Worm (Caenorhabditis elegans) whole organism, L4/young adult: ENCODE measurements around the gene C04E6.4.

Source experiments
- W03F9.2 ChIP-seq: fragments of 150-350 bp; optimal IDR thresholded peaks from 2 replicates; lab custom pipeline; 2014; ENCODE audit warnings: missing biosample characterization, missing genetic modification characterization
- dao-5 ChIP-seq: sonication (generic microtip); optimal IDR thresholded peaks from 2 replicates; lab custom pipeline; 2016; ENCODE audit warnings: missing genotype, missing genetic modification characterization, moderate library complexity, missing compliant biosample characterization

DNA sequence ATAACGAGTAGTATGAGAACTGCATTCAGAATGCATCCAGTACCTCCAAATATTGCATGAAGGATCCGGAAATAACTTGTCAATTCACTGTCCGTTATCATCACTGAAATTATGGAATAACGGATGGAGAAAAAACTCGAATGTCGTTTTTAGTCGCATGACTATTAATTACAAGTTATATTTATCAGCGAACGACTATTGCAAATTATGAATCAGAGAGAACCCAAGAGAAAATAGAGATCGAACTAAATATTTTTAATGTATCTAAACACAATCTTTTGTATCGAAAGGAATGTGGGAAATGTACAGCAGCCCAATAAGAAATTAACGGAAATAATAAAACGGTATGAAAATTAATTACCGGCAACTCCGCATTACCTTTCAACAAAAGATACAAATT is 7.2 kb upstream of the C04E6.4 start, which contains the start of gene srd-16:
- TF ChIP-seq dao-5 (tag; lab: Kevin White, UChicago) (no peak), W03F9.2 (tag; lab: Kevin White, UChicago) (no peak)
